Worm (Caenorhabditis elegans) whole organism, early embryonic: ENCODE measurements around the gene Y43F4B.10.
"Not testable (repeated sequence)": the region's sequence is repeated elsewhere in the genome, so short reads cannot be mapped to it uniquely, and the experiment has no call there.

Experiments
- B0310.2 ChIP-seq: sonication (generic microtip); optimal IDR thresholded peaks from 2 replicates; lab custom pipeline; 2016; ENCODE audit warnings: mild to moderate bottlenecking, missing genetic modification characterization, missing compliant biosample characterization
- F13C5.2 ChIP-seq: sonication (generic microtip); optimal IDR thresholded peaks from 2 replicates; lab custom pipeline; 2017; ENCODE audit warnings: mild to moderate bottlenecking, missing genetic modification characterization, inconsistent platforms, missing compliant biosample characterization
- aly-1 ChIP-seq: sonication (generic microtip); optimal IDR thresholded peaks from 2 replicates; lab custom pipeline; 2016; ENCODE audit warnings: missing genetic modification characterization, missing compliant biosample characterization
- ama-1 ChIP-seq: fragments of 150-350 bp; optimal IDR thresholded peaks from 2 replicates; lab custom pipeline; 2014
- ceh-36 ChIP-seq: sonication (generic microtip); optimal IDR thresholded peaks from 2 replicates; lab custom pipeline; 2016; ENCODE audit warnings: missing genetic modification characterization, inconsistent platforms, missing compliant biosample characterization
- ets-7 ChIP-seq: sonication (generic microtip); optimal IDR thresholded peaks from 2 replicates; lab custom pipeline; 2016; ENCODE audit warnings: missing genotype, missing genetic modification characterization, missing compliant biosample characterization
- hmbx-1 ChIP-seq: sonication (generic microtip); optimal IDR thresholded peaks from 2 replicates; lab custom pipeline; 2016; ENCODE audit warnings: mild to moderate bottlenecking, missing genetic modification characterization, missing compliant biosample characterization
- hmg-4 ChIP-seq: fragments of 200-800 bp; sonication (Bioruptor generic); optimal IDR thresholded peaks from 2 replicates; lab custom pipeline; 2018; ENCODE audit warnings: mild to moderate bottlenecking, missing genetic modification characterization, missing compliant biosample characterization
- hnd-1 ChIP-seq: sonication (generic microtip); optimal IDR thresholded peaks from 2 replicates; lab custom pipeline; 2016; ENCODE audit warnings: missing genetic modification characterization, missing compliant biosample characterization
- scrt-1 ChIP-seq: fragments of 200-800 bp; sonication (Bioruptor generic); IDR thresholded peaks from 2 replicates; pipeline ENCODE4 v1.3.6; 2022; ENCODE audit warnings: missing genetic modification characterization, missing compliant biosample characterization
- sea-1 ChIP-seq: fragments of 200-800 bp; sonication (Bioruptor generic); conservative IDR thresholded peaks from 2 replicates; pipeline ENCODE4 v1.3.6; 2022; ENCODE audit warnings: missing genetic modification characterization, missing compliant biosample characterization
- tbx-37 ChIP-seq: fragments of 200-800 bp; sonication (Bioruptor generic); conservative IDR thresholded peaks from 2 replicates; pipeline ENCODE4 v1.3.6; 2022; ENCODE audit warnings: missing genetic modification reagents, missing genetic modification characterization, missing compliant biosample characterization

DNA sequence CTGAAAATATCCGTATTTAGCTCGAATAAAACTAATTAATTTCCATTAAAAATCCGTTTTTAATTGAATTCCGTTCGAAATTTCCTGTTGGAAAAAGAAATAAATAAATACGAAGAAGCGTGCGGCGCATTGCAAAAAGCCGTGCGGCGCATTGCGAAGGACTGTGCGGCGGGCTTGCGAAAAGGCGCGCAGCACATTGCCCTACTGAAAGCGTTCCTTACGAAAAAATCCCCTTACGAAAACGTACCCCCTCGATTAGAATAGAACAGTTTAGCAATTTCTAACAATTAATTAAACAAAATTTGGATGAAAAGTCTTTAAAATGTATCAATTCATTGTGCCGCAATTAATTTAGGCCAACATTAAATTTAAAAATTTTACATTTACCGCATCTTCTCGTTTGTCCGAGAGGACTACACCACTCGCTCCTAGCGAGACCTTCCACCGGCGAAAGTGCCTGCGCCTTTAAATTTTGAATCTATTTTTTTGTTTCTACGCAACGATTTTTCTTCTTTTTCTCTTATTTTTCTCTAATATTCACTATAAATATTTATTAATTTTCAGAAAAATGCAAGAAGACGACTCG lies 17.5 kb upstream of the Y43F4B.10 start, which contains the start of gene npp-18:
- not testable (repeated sequence) for TF ChIP-seq ama-1 (lab: Kevin White, UChicago); aly-1 (tag; lab: Kevin White, UChicago); ets-7 (tag; lab: Kevin White, UChicago); hmbx-1 (tag; lab: Kevin White, UChicago); F13C5.2 (tag; lab: Kevin White, UChicago); hnd-1 (tag; lab: Kevin White, UChicago); hmg-4 (GFP tag; lab: Kevin White, UChicago); B0310.2 (tag; lab: Kevin White, UChicago); ceh-36
- TF ChIP-seq scrt-1 (GFP tag; lab: Robert Waterston, UW) (peak; percentile 84), sea-1 (peak; percentile 87), tbx-37 (GFP tag; lab: Robert Waterston, UW) (peak; percentile 75; the same call in 1 of the 2 replicates)
